Fruit fly (Drosophila melanogaster) whole organism, embryonic: ENCODE results near the gene Teh1.

Experiments used
- CG10147 ChIP-seq: fragments of 200-800 bp; sonication (Bioruptor generic); optimal IDR thresholded peaks from 2 replicates; lab custom pipeline; 2019; ENCODE audit warnings: missing biosample characterization, mild to moderate bottlenecking, missing genetic modification characterization, moderate library complexity
- CG10321 ChIP-seq: fragments of 200-800 bp; sonication (Bioruptor generic); IDR thresholded peaks from 2 replicates; pipeline ENCODE4 v1.3.6; 2022; ENCODE audit warnings: missing biosample characterization, missing genetic modification characterization
- CG12104 ChIP-seq: fragments of 200-800 bp; sonication (Bioruptor generic); optimal IDR thresholded peaks from 3 replicates; lab custom pipeline; 2016; ENCODE audit warnings: missing biosample characterization, missing genetic modification characterization
- CG12391 ChIP-seq: fragments of 200-800 bp; sonication (Bioruptor generic); optimal IDR thresholded peaks from 3 replicates; lab custom pipeline; 2018; ENCODE audit warnings: missing biosample characterization, mild to moderate bottlenecking, missing genetic modification characterization, moderate library complexity
- CG12744 ChIP-seq: fragments of 200-800 bp; sonication (Bioruptor generic); optimal IDR thresholded peaks from 2 replicates; lab custom pipeline; 2016; ENCODE audit warnings: missing biosample characterization, missing genetic modification characterization
- CG13296 ChIP-seq: fragments of 200-800 bp; sonication (Bioruptor generic); optimal IDR thresholded peaks from 3 replicates; lab custom pipeline; 2018; ENCODE audit warnings: missing biosample characterization, mild to moderate bottlenecking, missing genetic modification characterization
- CG13894 ChIP-seq: fragments of 200-800 bp; sonication (Bioruptor generic); optimal IDR thresholded peaks from 3 replicates; lab custom pipeline; 2018; ENCODE audit warnings: missing biosample characterization, mild to moderate bottlenecking, missing genetic modification characterization, moderate library complexity
- CG14710 ChIP-seq: fragments of 200-800 bp; sonication (Bioruptor generic); optimal IDR thresholded peaks from 3 replicates; lab custom pipeline; 2019; ENCODE audit warnings: missing biosample characterization, mild to moderate bottlenecking, missing genetic modification characterization, moderate library complexity
- CG15696 ChIP-seq: fragments of 200-800 bp; sonication (Bioruptor generic); optimal IDR thresholded peaks from 2 replicates; lab custom pipeline; 2019; ENCODE audit warnings: missing biosample characterization, mild to moderate bottlenecking, missing genetic modification characterization, moderate library complexity
- CG1602 ChIP-seq: fragments of 200-800 bp; sonication (Bioruptor generic); optimal IDR thresholded peaks from 3 replicates; lab custom pipeline; 2016; ENCODE audit warnings: missing biosample characterization, missing genetic modification characterization
- CG1647 ChIP-seq: fragments of 200-800 bp; sonication (Bioruptor generic); optimal IDR thresholded peaks from 3 replicates; lab custom pipeline; 2016; ENCODE audit warnings: missing biosample characterization, missing genetic modification characterization
- CG17829 ChIP-seq: fragments of 200-800 bp; optimal IDR thresholded peaks from 2 replicates; lab custom pipeline; 2019; ENCODE audit warnings: missing biosample characterization, mild to moderate bottlenecking, missing genetic modification characterization, moderate library complexity
- CG18011 ChIP-seq: fragments of 200-800 bp; sonication (Bioruptor generic); optimal IDR thresholded peaks from 2 replicates; lab custom pipeline; 2017; ENCODE audit warnings: missing biosample characterization, missing genetic modification characterization, mild to moderate bottlenecking, moderate library complexity, missing genotype
- CG30403 ChIP-seq: fragments of 200-800 bp; sonication (Bioruptor generic); optimal IDR thresholded peaks from 3 replicates; lab custom pipeline; 2016; ENCODE audit warnings: missing biosample characterization, missing genetic modification characterization
- CG6813 ChIP-seq: fragments of 200-800 bp; sonication (Bioruptor generic); optimal IDR thresholded peaks from 2 replicates; lab custom pipeline; 2017; ENCODE audit warnings: missing biosample characterization, missing genetic modification characterization, mild to moderate bottlenecking, moderate library complexity, missing genetic modification reagents
- CG7357 ChIP-seq: fragments of 200-800 bp; sonication (Bioruptor generic); IDR thresholded peaks from 3 replicates; pipeline ENCODE4 v1.3.6; 2022; ENCODE audit warnings: missing biosample characterization, missing genetic modification characterization
- CG8281 ChIP-seq: fragments of 200-800 bp; sonication (Bioruptor generic); optimal IDR thresholded peaks from 2 replicates; lab custom pipeline; 2018; ENCODE audit warnings: missing biosample characterization, mild to moderate bottlenecking, missing genetic modification characterization, moderate library complexity
- Dbx ChIP-seq: fragments of 200-800 bp; sonication (Bioruptor generic); IDR thresholded peaks from 3 replicates; pipeline ENCODE4 v1.3.6; 2022; ENCODE audit warnings: missing biosample characterization, missing genetic modification characterization
- Doc3 ChIP-seq: fragments of 200-800 bp; sonication (Bioruptor generic); IDR thresholded peaks from 3 replicates; pipeline ENCODE4 v1.3.6; 2022; ENCODE audit warnings: missing biosample characterization, missing genetic modification characterization; ENCODE audit not compliant: partially characterized antibody
- HHEX ChIP-seq: fragments of 200-800 bp; sonication (Bioruptor generic); optimal IDR thresholded peaks from 3 replicates; lab custom pipeline; 2017; ENCODE audit warnings: missing biosample characterization, mild to moderate bottlenecking, missing genetic modification characterization, missing genetic modification reagents
- HLH3B ChIP-seq: fragments of 200-800 bp; sonication (Bioruptor generic); IDR thresholded peaks from 2 replicates; pipeline ENCODE4 v1.3.6; 2022; ENCODE audit warnings: missing biosample characterization, missing genetic modification characterization
- HLH4C ChIP-seq: fragments of 200-800 bp; sonication (Bioruptor generic); IDR thresholded peaks from 3 replicates; pipeline ENCODE4 v1.3.6; 2022; ENCODE audit warnings: missing biosample characterization, missing genetic modification characterization; ENCODE audit not compliant: partially characterized antibody
- Hmx ChIP-seq: fragments of 200-800 bp; sonication (Bioruptor generic); optimal IDR thresholded peaks from 2 replicates; lab custom pipeline; 2016; ENCODE audit warnings: missing biosample characterization, missing genetic modification characterization
- Lpt ChIP-seq: fragments of >200 bp; optimal IDR thresholded peaks from 2 replicates; lab custom pipeline; 2018; ENCODE audit warnings: missing biosample characterization, missing genetic modification characterization
- Max ChIP-seq: fragments of 200-800 bp; sonication (Bioruptor generic); optimal IDR thresholded peaks from 2 replicates; lab custom pipeline; 2016; ENCODE audit warnings: missing biosample characterization, mild to moderate bottlenecking, missing genetic modification characterization
- NFAT ChIP-seq: fragments of 200-800 bp; sonication (Bioruptor generic); IDR thresholded peaks from 2 replicates; pipeline ENCODE4 v1.3.6; 2022; ENCODE audit warnings: missing biosample characterization, missing genetic modification characterization
- Neu2 ChIP-seq: fragments of 200-800 bp; sonication (Bioruptor generic); optimal IDR thresholded peaks from 3 replicates; lab custom pipeline; 2016; ENCODE audit warnings: missing biosample characterization, missing genetic modification characterization, borderline replicate concordance
- TFAM ChIP-seq: fragments of 200-800 bp; sonication (Bioruptor generic); optimal IDR thresholded peaks from 2 replicates; lab custom pipeline; 2017; ENCODE audit warnings: missing biosample characterization, missing genetic modification characterization, inconsistent platforms
- ato ChIP-seq: fragments of 200-800 bp; sonication (Bioruptor generic); IDR thresholded peaks from 2 replicates; pipeline ENCODE4 v1.3.6; 2022; ENCODE audit warnings: missing biosample characterization, missing genetic modification characterization; ENCODE audit not compliant: partially characterized antibody
- bcd ChIP-seq: fragments of 200-800 bp; sonication (Bioruptor generic); optimal IDR thresholded peaks from 2 replicates; lab custom pipeline; 2017; ENCODE audit warnings: missing biosample characterization, mild to moderate bottlenecking, missing genetic modification characterization
- bowl ChIP-seq: fragments of 200-800 bp; sonication (Bioruptor generic); IDR thresholded peaks from 2 replicates; pipeline ENCODE4 v1.3.6; 2022; ENCODE audit warnings: missing biosample characterization, missing genetic modification characterization
- dmrt99B ChIP-seq: fragments of 200-800 bp; sonication (Bioruptor generic); optimal IDR thresholded peaks from 2 replicates; lab custom pipeline; 2018; ENCODE audit warnings: missing biosample characterization, mild to moderate bottlenecking, missing genetic modification characterization, moderate library complexity
- dpn ChIP-seq, 2 experiments: fragments of 200-800 bp; sonication (Bioruptor generic); optimal IDR thresholded peaks; 3 replicates each; lab custom pipeline; 2016; ENCODE audit warnings: missing biosample characterization in 2 of 2, missing genetic modification characterization in 2 of 2
- en ChIP-seq: fragments of 200-800 bp; sonication (Bioruptor generic); optimal IDR thresholded peaks from 2 replicates; lab custom pipeline; 2016; ENCODE audit warnings: missing biosample characterization, missing genetic modification characterization
- fd102C ChIP-seq: fragments of 200-800 bp; sonication (Bioruptor generic); optimal IDR thresholded peaks from 2 replicates; lab custom pipeline; 2018; ENCODE audit warnings: missing biosample characterization, mild to moderate bottlenecking, missing genetic modification characterization, moderate library complexity
- gem ChIP-seq: fragments of 200-800 bp; sonication (Bioruptor generic); optimal IDR thresholded peaks from 2 replicates; lab custom pipeline; 2019; ENCODE audit warnings: missing biosample characterization, mild to moderate bottlenecking, missing genetic modification characterization, moderate library complexity
- hkb ChIP-seq, 2 experiments: fragments of 200-800 bp in 1 of 2; fragments of >200 bp in 1 of 2; sonication (Bioruptor generic) in 1 of 2; IDR thresholded peaks in 1 of 2; optimal IDR thresholded peaks in 1 of 2; 2 replicates each; pipeline versions ENCODE4 v1.3.6 to Lab custom; 2017 to 2022; ENCODE audit warnings: missing biosample characterization in 1 of 2, missing genetic modification characterization in 1 of 2
- ken ChIP-seq: fragments of 200-800 bp; sonication (Bioruptor generic); IDR thresholded peaks from 3 replicates; pipeline ENCODE4 v1.3.6; 2022; ENCODE audit warnings: missing biosample characterization, missing genetic modification characterization
- mirr ChIP-seq: fragments of 200-800 bp; sonication (Bioruptor generic); optimal IDR thresholded peaks from 3 replicates; lab custom pipeline; 2018; ENCODE audit warnings: missing biosample characterization, mild to moderate bottlenecking, missing genetic modification characterization
- mld ChIP-seq: fragments of 200-800 bp; sonication (Bioruptor generic); IDR thresholded peaks from 3 replicates; pipeline ENCODE4 v1.3.6; 2022; ENCODE audit warnings: missing biosample characterization, missing genetic modification characterization; ENCODE audit not compliant: partially characterized antibody
- peb ChIP-seq: fragments of 200-800 bp; sonication (Bioruptor generic); IDR thresholded peaks from 2 replicates; pipeline ENCODE4 v1.3.6; 2022; ENCODE audit warnings: missing biosample characterization, missing genetic modification characterization
- ranshi ChIP-seq: fragments of 200-800 bp; sonication (Bioruptor generic); IDR thresholded peaks from 2 replicates; pipeline ENCODE4 v1.3.6; 2022; ENCODE audit warnings: missing biosample characterization, missing genetic modification characterization
- sens ChIP-seq: fragments of 200-800 bp; sonication (Bioruptor generic); peaks from one replicate; lab custom pipeline; 2016; ENCODE audit warnings: missing biosample characterization, missing genetic modification characterization
- slbo ChIP-seq: fragments of 200-800 bp; sonication (Bioruptor generic); IDR thresholded peaks from 2 replicates; pipeline ENCODE4 v1.3.6; 2022; ENCODE audit warnings: missing biosample characterization, missing genetic modification characterization
- slp2 ChIP-seq: fragments of 200-800 bp; sonication (Bioruptor generic); optimal IDR thresholded peaks from 2 replicates; lab custom pipeline; 2016; ENCODE audit warnings: missing biosample characterization, missing genetic modification characterization
- tio ChIP-seq: fragments of 200-800 bp; sonication (Bioruptor generic); optimal IDR thresholded peaks from 2 replicates; lab custom pipeline; 2017; ENCODE audit warnings: missing biosample characterization, missing genetic modification characterization, inconsistent platforms
- toy ChIP-seq: fragments of 200-800 bp; sonication (Bioruptor generic); IDR thresholded peaks from 2 replicates; pipeline ENCODE4 v1.3.6; 2022; ENCODE audit warnings: missing biosample characterization, missing genetic modification characterization
- trem ChIP-seq: fragments of 200-800 bp; optimal IDR thresholded peaks from 3 replicates; lab custom pipeline; 2019; ENCODE audit warnings: missing biosample characterization, mild to moderate bottlenecking, missing genetic modification characterization, moderate library complexity
- wdn ChIP-seq: fragments of 200-800 bp; sonication (Bioruptor generic); IDR thresholded peaks from 2 replicates; pipeline ENCODE4 v1.3.6; 2022; ENCODE audit warnings: missing biosample characterization, missing genetic modification characterization
- zfh2 ChIP-seq: fragments of 200-800 bp; sonication (Bioruptor generic); optimal IDR thresholded peaks from 2 replicates; lab custom pipeline; 2016; ENCODE audit warnings: missing biosample characterization, missing genetic modification characterization

Gene Teh1

dm6 chr3R:9791177-9791806 is 76.6 kb downstream of the Teh1 start, which contains the start of the genes CG12945 and CG8507 (continued):
- TF ChIP-seq sens (peak; percentile 85), CG7357 (GFP tag; lab: Robert Waterston, UW) (no peak), bowl (GFP tag; lab: Robert Waterston, UW) (no peak), CG12391 (tag; lab: Kevin White, UChicago) (peak; percentile 62), ranshi (GFP tag; lab: Robert Waterston, UW) (no peak), CG10321 (GFP tag; lab: Robert Waterston, UW) (no peak), TFAM (GFP tag; lab: Kevin White, UChicago) (no peak), CG8281 (tag; lab: Kevin White, UChicago) (no peak), CG30403 (GFP tag; lab: Kevin White, UChicago) (peak; percentile 67), bcd (peak; percentile 60), Hmx (GFP tag; lab: Kevin White, UChicago) (no peak), Max (peak; percentile 63), fd102C (no peak), mld (GFP tag; lab: Robert Waterston, UW) (no peak), toy (GFP tag; lab: Robert Waterston, UW) (no peak), HLH4C (GFP tag; lab: Robert Waterston, UW) (no peak), CG13296 (GFP tag; lab: Kevin White, UChicago) (no peak), trem (tag; lab: Kevin White, UChicago) (peak; percentile 34), CG12744 (peak; percentile 43), CG6813 (GFP tag; lab: Kevin White, UChicago) (no peak), CG17829 (tag; lab: Kevin White, UChicago) (peak; percentile 54), gem (no peak), CG12104 (no peak), mirr (no peak), CG1602 (GFP tag; lab: Kevin White, UChicago) (no peak), CG10147 (peak; percentile 58), wdn (GFP tag; lab: Robert Waterston, UW) (no peak), CG1647 (GFP tag; lab: Kevin White, UChicago) (no peak), HLH3B (no peak), Neu2 (GFP tag; lab: Kevin White, UChicago) (no peak), CG14710 (tag; lab: Kevin White, UChicago) (peak; percentile 70), HHEX (GFP tag; lab: Kevin White, UChicago) (no peak), dpn (GFP tag; optimal IDR thresholded peaks at IDR 0.05; lab: Kevin White, UChicago) (peak; percentile 43), Doc3 (GFP tag; lab: Robert Waterston, UW) (no peak), CG18011 (peak; percentile 28), CG13894 (tag; lab: Kevin White, UChicago) (no peak), hkb (optimal IDR thresholded peaks at IDR 0.05; lab: Kevin White, UChicago) (no peak), hkb (GFP tag; IDR thresholded peaks at IDR 0.05; lab: Robert Waterston, UW) (no peak), NFAT (no peak), slp2 (no peak), ken (GFP tag; lab: Robert Waterston, UW) (0 out of 3 replicates have a peak, but pooled peaks have one; percentile 28), ato (GFP tag; lab: Robert Waterston, UW) (no peak), zfh2 (GFP tag; lab: Kevin White, UChicago) (peak; percentile 69), Lpt (GFP tag; lab: Kevin White, UChicago) (no peak), Dbx (GFP tag; lab: Robert Waterston, UW) (0 out of 3 replicates have a peak, but pooled peaks have one; percentile 18), CG15696 (tag; lab: Kevin White, UChicago) (peak; percentile 48), en (GFP tag; lab: Kevin White, UChicago) (no peak), tio (GFP tag; lab: Kevin White, UChicago) (no peak), slbo (GFP tag; lab: Robert Waterston, UW) (peak; percentile 47; the same call in 1 of the 2 replicates), dmrt99B (no peak), peb (GFP tag; lab: Robert Waterston, UW) (no peak)
